Fruit fly (Drosophila melanogaster) whole organism, wandering third instar larva: ENCODE data around the gene ed.

ENCODE experiments used
- Abd-B ChIP-seq: fragments of >200 bp; optimal IDR thresholded peaks from 2 replicates; lab custom pipeline; 2017; ENCODE audit warnings: missing biosample characterization, missing genetic modification characterization
- CG32264 ChIP-seq: fragments of 200-800 bp; sonication (Bioruptor generic); optimal IDR thresholded peaks from 2 replicates; lab custom pipeline; 2016; ENCODE audit warnings: missing biosample characterization, missing genetic modification characterization
- CG9705 ChIP-seq: fragments of 200-800 bp; sonication (Bioruptor generic); optimal IDR thresholded peaks from 2 replicates; lab custom pipeline; 2018; ENCODE audit warnings: missing biosample characterization, mild to moderate bottlenecking, missing genetic modification characterization
- Dfd ChIP-seq: fragments of >200 bp; optimal IDR thresholded peaks from 2 replicates; lab custom pipeline; 2017; ENCODE audit warnings: missing biosample characterization, missing genetic modification characterization
- Dif ChIP-seq: fragments of 200-275, 200-300 bp; sonication (Bioruptor generic); optimal IDR thresholded peaks from 2 replicates; lab custom pipeline; 2018; ENCODE audit warnings: missing biosample characterization, missing genetic modification characterization; ENCODE audit not compliant: partially characterized antibody
- GATAd ChIP-seq: sonication (Bioruptor generic); optimal IDR thresholded peaks from 2 replicates; lab custom pipeline; 2016; ENCODE audit warnings: missing biosample characterization, missing genetic modification characterization
- HLH106 ChIP-seq: fragments of 200-800 bp; optimal IDR thresholded peaks from 3 replicates; lab custom pipeline; 2019; ENCODE audit warnings: missing biosample characterization, mild to moderate bottlenecking, missing genetic modification characterization, moderate library complexity
- Hr78 ChIP-seq: fragments of >200 bp; optimal IDR thresholded peaks from 2 replicates; lab custom pipeline; 2017; ENCODE audit warnings: missing biosample characterization, missing genetic modification characterization
- Hr83 ChIP-seq: fragments of 200-300 bp; sonication (Bioruptor generic); optimal IDR thresholded peaks from 2 replicates; lab custom pipeline; 2016; ENCODE audit warnings: missing biosample characterization, mild to moderate bottlenecking, missing genetic modification characterization, moderate library complexity; ENCODE audit not compliant: poor library complexity, severe bottlenecking
- Mio ChIP-seq: sonication (Bioruptor generic); optimal IDR thresholded peaks from 2 replicates; lab custom pipeline; 2016; ENCODE audit warnings: missing biosample characterization, missing genetic modification characterization
- Myc ChIP-seq: fragments of >200 bp; optimal IDR thresholded peaks from 2 replicates; lab custom pipeline; 2017
- N ChIP-seq: fragments of >200 bp; optimal IDR thresholded peaks from 2 replicates; lab custom pipeline; 2018; ENCODE audit warnings: missing biosample characterization, missing external identifiers, missing genetic modification characterization
- OdsH ChIP-seq: fragments of 200-800 bp; sonication (Bioruptor generic); optimal IDR thresholded peaks from 2 replicates; lab custom pipeline; 2016; ENCODE audit warnings: missing biosample characterization, mild to moderate bottlenecking, missing genetic modification characterization
- Sp1 ChIP-seq: fragments of 200-800 bp; sonication (Bioruptor generic); optimal IDR thresholded peaks from 3 replicates; lab custom pipeline; 2019; ENCODE audit warnings: missing biosample characterization, mild to moderate bottlenecking, missing genetic modification characterization, moderate library complexity
- br ChIP-seq: fragments of 200-800 bp; sonication (Bioruptor generic); optimal IDR thresholded peaks from 2 replicates; lab custom pipeline; 2016; ENCODE audit warnings: missing biosample characterization, missing genetic modification characterization
- brk ChIP-seq: fragments of 200-800 bp; sonication (Bioruptor generic); optimal IDR thresholded peaks from 2 replicates; lab custom pipeline; 2016; ENCODE audit warnings: missing biosample characterization, mild to moderate bottlenecking, missing genetic modification characterization
- dl ChIP-seq, 2 experiments: fragments of 175-275, 200-275 bp in 1 of 2; fragments of 200-275 bp in 1 of 2; sonication (Bioruptor generic); optimal IDR thresholded peaks; lab custom pipeline; 2018; ENCODE audit warnings: mild to moderate bottlenecking in 2 of 2, missing biosample characterization in 2 of 2, missing genetic modification characterization in 2 of 2, moderate library complexity in 2 of 2; ENCODE audit not compliant: partially characterized antibody in 2 of 2, insufficient read depth in 1 of 2
- dmrt93B ChIP-seq: fragments of 200-800 bp; sonication (Bioruptor generic); optimal IDR thresholded peaks from 2 replicates; lab custom pipeline; 2018; ENCODE audit warnings: missing biosample characterization, mild to moderate bottlenecking, missing genetic modification characterization
- dsf ChIP-seq: sonication (Bioruptor generic); optimal IDR thresholded peaks from 2 replicates; lab custom pipeline; 2016; ENCODE audit warnings: missing biosample characterization, missing genetic modification characterization, borderline replicate concordance
- ey ChIP-seq: fragments of 200-800 bp; sonication (Bioruptor generic); optimal IDR thresholded peaks from 2 replicates; lab custom pipeline; 2016; ENCODE audit warnings: missing biosample characterization, missing genetic modification characterization
- foxo ChIP-seq, 2 experiments: fragments of 200-800 bp; sonication (Bioruptor generic); optimal IDR thresholded peaks; 2 replicates in 1 of 2; 3 replicates in 1 of 2; lab custom pipeline; 2016 to 2017; ENCODE audit warnings: missing biosample characterization in 2 of 2, missing genetic modification characterization in 2 of 2
- fru ChIP-seq: fragments of 200-800 bp; sonication (Bioruptor generic); optimal IDR thresholded peaks from 3 replicates; lab custom pipeline; 2016; ENCODE audit warnings: missing biosample characterization, mild to moderate bottlenecking, missing genetic modification characterization
- h ChIP-seq: fragments of 200-800 bp; sonication (Bioruptor generic); optimal IDR thresholded peaks from 3 replicates; lab custom pipeline; 2016; ENCODE audit warnings: missing biosample characterization, mild to moderate bottlenecking, missing genetic modification characterization
- jim ChIP-seq: fragments of 175-275, 200-325 bp; sonication (Bioruptor generic); optimal IDR thresholded peaks from 2 replicates; lab custom pipeline; 2016; ENCODE audit warnings: missing biosample characterization, mild to moderate bottlenecking, missing genetic modification characterization
- lola ChIP-seq: fragments of >200 bp; optimal IDR thresholded peaks from 2 replicates; lab custom pipeline; 2017; ENCODE audit warnings: missing biosample characterization, missing genetic modification characterization
- pan ChIP-seq: fragments of >200 bp; optimal IDR thresholded peaks from 2 replicates; lab custom pipeline; 2017
- psq ChIP-seq: fragments of 200-800 bp; sonication (Bioruptor generic); optimal IDR thresholded peaks from 3 replicates; lab custom pipeline; 2017; ENCODE audit warnings: missing biosample characterization, mild to moderate bottlenecking, missing genetic modification characterization, moderate library complexity
- rgr ChIP-seq: fragments of 200-800 bp; sonication (Bioruptor generic); optimal IDR thresholded peaks from 3 replicates; lab custom pipeline; 2016; ENCODE audit warnings: missing biosample characterization, mild to moderate bottlenecking, missing genetic modification characterization
- sage ChIP-seq: fragments of 200-800 bp; sonication (Bioruptor generic); optimal IDR thresholded peaks from 2 replicates; lab custom pipeline; 2016; ENCODE audit warnings: missing biosample characterization, mild to moderate bottlenecking, missing genetic modification characterization
- sv ChIP-seq: fragments of 200-800 bp; sonication (Bioruptor generic); optimal IDR thresholded peaks from 3 replicates; lab custom pipeline; 2016; ENCODE audit warnings: missing biosample characterization, missing genetic modification characterization
- tai ChIP-seq: sonication (Bioruptor generic); optimal IDR thresholded peaks from 2 replicates; lab custom pipeline; 2016; ENCODE audit warnings: missing biosample characterization, missing genetic modification characterization
- usp ChIP-seq: fragments of >200 bp; optimal IDR thresholded peaks from 2 replicates; lab custom pipeline; 2017; ENCODE audit warnings: missing biosample characterization, missing genetic modification characterization

ed gene

DNA sequence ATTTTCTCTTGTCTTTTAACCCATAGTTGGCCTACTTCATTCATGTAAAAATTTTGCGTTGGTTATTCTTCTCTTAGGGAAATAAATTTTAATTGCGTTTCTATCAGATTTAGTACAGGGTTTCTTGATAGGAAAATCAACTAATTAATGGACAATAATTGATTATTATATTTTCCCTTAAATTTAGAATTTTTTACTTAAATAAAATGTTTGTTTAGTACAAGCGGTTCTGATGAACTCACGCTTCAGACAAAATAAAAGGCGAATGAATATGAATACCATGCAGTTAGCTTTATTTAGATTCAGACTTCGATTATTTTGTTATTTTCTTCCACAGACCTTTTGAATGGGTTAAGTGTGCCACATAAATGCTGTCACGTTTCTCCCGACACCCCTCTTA is 38.4 kb downstream of the ed start:
- peak; percentile 34 for TF ChIP-seq psq
- no peak for TF ChIP-seq brk (GFP tag; lab: Kevin White, UChicago)
- no peak for TF ChIP-seq usp (GFP tag; lab: Kevin White, UChicago)
- peak; percentile 0 for TF ChIP-seq br (GFP tag; lab: Kevin White, UChicago)
- TF ChIP-seq Sp1 = peak; percentile 68
- peak; percentile 39 for TF ChIP-seq HLH106 (tag; lab: Kevin White, UChicago)
- TF ChIP-seq OdsH (GFP tag; lab: Kevin White, UChicago) = peak; percentile 61
- no peak for TF ChIP-seq Hr83 (GFP tag; lab: Kevin White, UChicago)
- TF ChIP-seq dmrt93B (GFP tag; lab: Kevin White, UChicago) = peak; percentile 5
- peak; percentile 24 for TF ChIP-seq tai

dm6 chr2L:4070442-4070841 is 39.3 kb downstream of the ed start:
- TF ChIP-seq Dfd = no peak
- TF ChIP-seq Abd-B (GFP tag; lab: Kevin White, UChicago) = no peak
- TF ChIP-seq sage (GFP tag; lab: Kevin White, UChicago) = no peak
- no peak for TF ChIP-seq Mio (GFP tag; lab: Kevin White, UChicago)
- TF ChIP-seq Dif (GFP tag; lab: Kevin White, UChicago) = no peak
- TF ChIP-seq HLH106 (tag; lab: Kevin White, UChicago) = no peak
- no peak for TF ChIP-seq brk (GFP tag; lab: Kevin White, UChicago)
- TF ChIP-seq lola (GFP tag; lab: Kevin White, UChicago) = no peak
- TF ChIP-seq dmrt93B (GFP tag; lab: Kevin White, UChicago) = no peak
- no peak for TF ChIP-seq tai
- TF ChIP-seq dsf (GFP tag; lab: Kevin White, UChicago) = no peak
- no peak for TF ChIP-seq Hr83 (GFP tag; lab: Kevin White, UChicago)
- no peak for TF ChIP-seq Sp1
- TF ChIP-seq, all 38 proteins: peak for 0

- TF ChIP-seq h (GFP tag; lab: Kevin White, UChicago) (peak; percentile 19), foxo (GFP tag; optimal IDR thresholded peaks at IDR 0.05; lab: Kevin White, UChicago) (peak in 1 of 2 experiments; percentile 37), CG32264 (no peak), Myc (lab: Kevin White, UChicago) (no peak), rgr (GFP tag; lab: Kevin White, UChicago) (peak; percentile 15), ey (GFP tag; lab: Kevin White, UChicago) (peak; percentile 36), Hr83 (GFP tag; lab: Kevin White, UChicago) (no peak), fru (GFP tag; lab: Kevin White, UChicago) (peak; percentile 11), Hr78 (no peak)
- TF ChIP-seq, all 38 proteins: peak for 5
These were observed 40.4 kb downstream of the ed start for dm6 chr2L:4071558-4071957.

DNA sequence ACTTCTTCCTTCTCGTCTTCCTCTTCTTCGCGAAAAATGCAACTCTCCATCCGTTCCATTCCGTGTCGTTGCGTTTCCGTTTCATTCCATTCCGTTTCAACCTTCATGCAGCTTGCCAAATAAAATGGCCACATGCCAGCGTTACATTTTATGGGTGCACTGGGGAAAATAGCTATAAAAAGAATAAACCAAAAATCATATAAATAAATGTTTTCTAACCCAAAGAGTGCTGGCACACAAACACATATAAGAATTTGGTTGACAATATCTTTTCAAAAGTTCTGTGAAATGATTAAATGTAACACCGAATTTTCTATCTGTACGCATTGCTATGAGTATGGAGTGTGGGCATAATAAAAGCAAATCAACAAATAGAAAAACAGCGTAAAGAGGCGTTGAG is 44.6 kb downstream of the ed start:
- no peak for TF ChIP-seq Sp1
- no peak for TF ChIP-seq Mio (GFP tag; lab: Kevin White, UChicago)
- no peak for TF ChIP-seq h (GFP tag; lab: Kevin White, UChicago)
- no peak for TF ChIP-seq sage (GFP tag; lab: Kevin White, UChicago)
- no peak for TF ChIP-seq jim (GFP tag; lab: Kevin White, UChicago)
- no peak for TF ChIP-seq lola (GFP tag; lab: Kevin White, UChicago)
- no peak for TF ChIP-seq tai
- no peak for TF ChIP-seq N (GFP tag; lab: Kevin White, UChicago)
- no peak for TF ChIP-seq pan
- TF ChIP-seq CG9705 (GFP tag; lab: Kevin White, UChicago) = no peak
- no peak for TF ChIP-seq dl (GFP tag; optimal IDR thresholded peaks at IDR 0.05; lab: Kevin White, UChicago; ENCODE audit: insufficient read depth in 1 of 2, partially characterized antibody in 2 of 2)
- TF ChIP-seq HLH106 (tag; lab: Kevin White, UChicago) = no peak
- no peak for TF ChIP-seq GATAd (GFP tag; lab: Kevin White, UChicago)

dm6 chr2L:4080768-4081167 is 49.6 kb downstream of the ed start:
- no peak for TF ChIP-seq Myc (lab: Kevin White, UChicago)
- peak; percentile 27 for TF ChIP-seq ey (GFP tag; lab: Kevin White, UChicago)
- TF ChIP-seq sv (GFP tag; lab: Kevin White, UChicago) = peak; percentile 28
